Fruit fly (Drosophila melanogaster) Kc167 (cell line): Measurements from ENCODE around the gene SNRPG.

Experiments
- Myc ChIP-seq: fragments of >200 bp; optimal IDR thresholded peaks from 2 replicates; lab custom pipeline; 2017; ENCODE audit warnings: missing external identifiers
- Sin3A ChIP-seq: fragments of >200 bp; optimal IDR thresholded peaks from 2 replicates; lab custom pipeline; 2018; ENCODE audit warnings: missing external identifiers
- h ChIP-seq: fragments of >200 bp; optimal IDR thresholded peaks from 3 replicates; lab custom pipeline; 2018; ENCODE audit warnings: missing external identifiers
- insv ChIP-seq: fragments of >200 bp; optimal IDR thresholded peaks from 3 replicates; lab custom pipeline; 2018; ENCODE audit warnings: missing external identifiers
- psq ChIP-seq: fragments of >200 bp; optimal IDR thresholded peaks from 2 replicates; lab custom pipeline; 2017; ENCODE audit warnings: missing external identifiers
- ttk ChIP-seq: sonication (Bioruptor generic); optimal IDR thresholded peaks from 2 replicates; lab custom pipeline; 2017; ENCODE audit warnings: missing external identifiers

dm6 chrX:16637106-16637590, 3.1 kb downstream of the SNRPG start, which contains the start of gene Rok:
- TF ChIP-seq ttk (lab: Kevin White, UChicago) (no peak), insv (lab: Kevin White, UChicago) (no peak), h (lab: Kevin White, UChicago) (no peak), psq (lab: Kevin White, UChicago) (no peak), Sin3A (no peak), Myc (lab: Kevin White, UChicago) (no peak)
